Fruit fly (Drosophila melanogaster): Measurements from ENCODE around the gene CG4842.

Gene CG4842

dm6 chr3L:16392874-16393273 lies 24.7 kb downstream of the CG4842 start:
- no peak for TF ChIP-seq nerfin-2 (GFP tag; IDR thresholded peaks at IDR 0.05; ENCODE audit: partially characterized antibody)
- TF ChIP-seq CG3407 (GFP tag; optimal IDR thresholded peaks at IDR 0.05): no peak
- TF ChIP-seq NC2β (GFP tag; optimal IDR thresholded peaks at IDR 0.05): no peak
- no peak for TF ChIP-seq CG8290 (GFP tag; optimal IDR thresholded peaks at IDR 0.05)
- no peak for TF ChIP-seq CG8290 (tag; optimal IDR thresholded peaks at IDR 0.05)
- peak; percentile 3 for TF ChIP-seq CG12391 (tag; optimal IDR thresholded peaks at IDR 0.05)
- no peak for TF ChIP-seq psq (GFP tag; optimal IDR thresholded peaks at IDR 0.05)
- no peak for TF ChIP-seq scrt (GFP tag; optimal IDR thresholded peaks at IDR 0.05)
- no peak for TF ChIP-seq CG17829 (tag; optimal IDR thresholded peaks at IDR 0.05)
- no peak for TF ChIP-seq pzg (GFP tag; optimal IDR thresholded peaks at IDR 0.05)
- TF ChIP-seq Mes4 (GFP tag; optimal IDR thresholded peaks at IDR 0.05): no peak
- no peak for TF ChIP-seq wor (GFP tag; IDR thresholded peaks at IDR 0.05)
- TF ChIP-seq chinmo (GFP tag; IDR thresholded peaks at IDR 0.05; ENCODE audit: partially characterized antibody): no peak
- no peak for TF ChIP-seq sc (optimal IDR thresholded peaks at IDR 0.05)
- TF ChIP-seq sc (GFP tag; optimal IDR thresholded peaks at IDR 0.05): no peak
- no peak for TF ChIP-seq pfk (GFP tag; optimal IDR thresholded peaks at IDR 0.05)
- TF ChIP-seq CG9817 (tag; optimal IDR thresholded peaks at IDR 0.05): no peak
- TF ChIP-seq sens (GFP tag): no peak
- no peak for TF ChIP-seq CG18599 (GFP tag; optimal IDR thresholded peaks at IDR 0.05)
- TF ChIP-seq luna (GFP tag; optimal IDR thresholded peaks at IDR 0.05): no peak
- 0 out of 2 replicates have a peak, but pooled peaks have one; percentile 7 for TF ChIP-seq sisA (GFP tag; IDR thresholded peaks at IDR 0.05)
- TF ChIP-seq CG14050 (GFP tag; IDR thresholded peaks at IDR 0.05): no peak
- TF ChIP-seq CG1529 (GFP tag; optimal IDR thresholded peaks at IDR 0.05): no peak
- no peak for TF ChIP-seq CG10543 (GFP tag; optimal IDR thresholded peaks at IDR 0.05)
- TF ChIP-seq bsh (GFP tag; optimal IDR thresholded peaks at IDR 0.05): peak in 1 of 2 experiments; percentile 9
- no peak for TF ChIP-seq Lpt (GFP tag; optimal IDR thresholded peaks at IDR 0.05)
- TF ChIP-seq CG4617 (GFP tag; optimal IDR thresholded peaks at IDR 0.05; ENCODE audit: borderline replicate concordance): no peak
- no peak for TF ChIP-seq CG4820 (GFP tag; optimal IDR thresholded peaks at IDR 0.05)
- no peak for TF ChIP-seq CG12236 (GFP tag; optimal IDR thresholded peaks at IDR 0.05)
- TF ChIP-seq dmrt99B (tag; optimal IDR thresholded peaks at IDR 0.05): peak; percentile 45
- no peak for TF ChIP-seq hkb (optimal IDR thresholded peaks at IDR 0.05)
- TF ChIP-seq hkb (GFP tag; IDR thresholded peaks at IDR 0.05): 0 out of 2 replicates have a peak, but pooled peaks have one; percentile 13
- TF ChIP-seq fd102C (GFP tag; optimal IDR thresholded peaks at IDR 0.05): no peak
- TF ChIP-seq ab (GFP tag; optimal IDR thresholded peaks at IDR 0.05): no peak
- peak; percentile 3 for TF ChIP-seq Oli (tag; optimal IDR thresholded peaks at IDR 0.05)
- TF ChIP-seq CG14710 (tag; optimal IDR thresholded peaks at IDR 0.05): peak; percentile 8
- peak; percentile 59 for TF ChIP-seq gem (tag; optimal IDR thresholded peaks at IDR 0.05)
- no peak for TF ChIP-seq CG9876 (GFP tag; optimal IDR thresholded peaks at IDR 0.05)
- no peak for TF ChIP-seq CG5953 (GFP tag; IDR thresholded peaks at IDR 0.05)
- no peak for TF ChIP-seq lab (GFP tag; optimal IDR thresholded peaks at IDR 0.05)
- TF ChIP-seq gro (GFP tag; optimal IDR thresholded peaks at IDR 0.05): no peak
- no peak for TF ChIP-seq jing (GFP tag; optimal IDR thresholded peaks at IDR 0.05)
- TF ChIP-seq CG10431 (GFP tag; optimal IDR thresholded peaks at IDR 0.05): no peak
- no peak for TF ChIP-seq CG6654 (GFP tag; optimal IDR thresholded peaks at IDR 0.05)
- no peak for TF ChIP-seq CG16813 (GFP tag; IDR thresholded peaks at IDR 0.05; ENCODE audit: partially characterized antibody)
- TF ChIP-seq CG10321 (GFP tag; IDR thresholded peaks at IDR 0.05): no peak
- peak; percentile 61 for TF ChIP-seq phol (tag; optimal IDR thresholded peaks at IDR 0.05)
- TF ChIP-seq CG15073 (GFP tag; optimal IDR thresholded peaks at IDR 0.05): no peak
- no peak for TF ChIP-seq danr (GFP tag; IDR thresholded peaks at IDR 0.05)
- no peak for TF ChIP-seq Awh (GFP tag; IDR thresholded peaks at IDR 0.05)
- no peak for TF ChIP-seq CG11085 (GFP tag; IDR thresholded peaks at IDR 0.05)
- TF ChIP-seq sug (tag; optimal IDR thresholded peaks at IDR 0.05): no peak

All from whole organism, embryonic.